Worm (Caenorhabditis elegans): Measurements from ENCODE around the gene B0393.7.

DNA sequence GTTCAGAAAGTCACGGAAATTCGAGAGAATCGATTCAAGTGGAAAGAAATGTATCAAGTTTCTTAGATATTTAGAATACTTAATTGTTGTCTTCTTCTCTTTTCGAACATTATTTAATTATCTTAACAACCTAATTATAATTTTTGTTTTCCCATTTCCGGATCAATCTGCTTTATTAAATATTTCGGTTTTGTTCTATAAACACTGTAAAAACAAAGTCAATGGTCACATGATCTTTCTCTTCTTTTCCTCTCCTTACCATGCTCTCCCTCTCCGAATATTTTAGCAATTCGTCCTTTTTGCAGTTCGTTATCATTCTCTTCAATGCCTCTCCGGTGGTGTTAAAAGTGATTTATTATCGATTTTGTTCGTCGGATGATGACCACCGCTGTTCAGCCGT lies 18.6 kb upstream of the B0393.7 start, which contains the start of gene tag-325:
- TF ChIP-seq fkh-2 (tag; optimal IDR thresholded peaks at IDR 0.05) (no peak), elt-3 (tag; optimal IDR thresholded peaks at IDR 0.05) (no peak), skn-1 (tag; optimal IDR thresholded peaks at IDR 0.05) (no peak), unc-39 (tag; optimal IDR thresholded peaks at IDR 0.05) (no peak), ceh-82 (tag; optimal IDR thresholded peaks at IDR 0.05) (no peak), lin-39 (tag; optimal IDR thresholded peaks at IDR 0.05) (no peak)
